Worm (Caenorhabditis elegans) whole organism, midembryonic: ENCODE measurements around the gene clec-260.
"Not testable (repeated sequence)": the region's sequence is repeated elsewhere in the genome, so short reads cannot be mapped to it uniquely, and the experiment has no call there.

Experiments
- T22C8.4 ChIP-seq: fragments of 200-800 bp; sonication (Bioruptor generic); IDR thresholded peaks from 2 replicates; pipeline ENCODE4 v1.3.6; 2022; ENCODE audit warnings: missing genetic modification characterization, missing compliant biosample characterization
- cog-1 ChIP-seq: sonication (generic microtip); optimal IDR thresholded peaks from 2 replicates; lab custom pipeline; 2016; ENCODE audit warnings: missing genetic modification characterization, missing compliant biosample characterization
- flt-1 ChIP-seq: fragments of 200-800 bp; sonication (Bioruptor generic); IDR thresholded peaks from 2 replicates; pipeline ENCODE4 v1.3.6; 2022; ENCODE audit warnings: missing genetic modification characterization, missing compliant biosample characterization
- klf-2 ChIP-seq: fragments of 200-800 bp; sonication (Bioruptor generic); conservative IDR thresholded peaks from 2 replicates; pipeline ENCODE4 v1.3.6; 2022; ENCODE audit warnings: missing genetic modification reagents, missing genetic modification characterization, missing compliant biosample characterization
- med-1 ChIP-seq: sonication (generic microtip); optimal IDR thresholded peaks from 2 replicates; lab custom pipeline; 2017; ENCODE audit warnings: missing genetic modification characterization, mild to moderate bottlenecking, missing compliant biosample characterization, antibody characterized with exemption, missing genetic modification reagents; ENCODE audit not compliant: insufficient read depth
- ref-1 ChIP-seq: fragments of 200-800 bp; sonication (Bioruptor generic); conservative IDR thresholded peaks from 2 replicates; pipeline ENCODE4 v1.3.6; 2022; ENCODE audit warnings: missing genetic modification reagents, missing genetic modification characterization, missing compliant biosample characterization
- tab-1 ChIP-seq: fragments of 200-800 bp; sonication (Bioruptor generic); IDR thresholded peaks from 2 replicates; pipeline ENCODE4 v1.3.6; 2022; ENCODE audit warnings: missing genetic modification characterization, missing compliant biosample characterization
- ztf-23 ChIP-seq: fragments of 200-800 bp; sonication (Bioruptor generic); IDR thresholded peaks from 2 replicates; pipeline ENCODE4 v1.3.6; 2022; ENCODE audit warnings: missing genetic modification reagents, missing genetic modification characterization, missing compliant biosample characterization
- ztf-29 ChIP-seq: fragments of 200-800 bp; sonication (Bioruptor generic); IDR thresholded peaks from 2 replicates; pipeline ENCODE4 v1.3.6; 2022; ENCODE audit warnings: missing genetic modification reagents, missing genetic modification characterization, missing compliant biosample characterization

Gene clec-260

DNA sequence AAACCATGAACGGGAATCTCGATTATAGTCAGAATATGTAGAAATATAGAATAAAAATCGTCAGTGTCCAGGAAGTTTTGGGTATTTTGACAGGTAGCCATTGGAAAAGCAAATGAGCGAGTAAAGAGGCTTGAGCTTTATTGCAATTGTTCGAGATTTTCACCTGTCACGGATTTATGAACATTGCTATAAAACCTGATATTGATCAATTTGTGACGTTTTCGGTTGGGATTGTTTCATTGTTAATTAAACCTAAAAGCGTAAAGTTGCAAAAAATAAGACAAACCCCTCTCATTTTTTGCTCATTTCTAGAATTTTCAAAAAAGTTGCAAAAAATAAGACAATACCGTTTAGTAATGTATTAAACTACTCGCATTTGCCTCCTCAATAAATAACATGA lies 7.9 kb downstream of the clec-260 start, which contains the start of gene srh-183:
Gene srh-183, minus strand, starts transcription at position 101 of the 400 bp plus-strand sequence.
- TF ChIP-seq T22C8.4 (GFP tag; lab: Robert Waterston, UW) (no peak), klf-2 (GFP tag; lab: Robert Waterston, UW) (no peak), tab-1 (GFP tag; lab: Robert Waterston, UW) (no peak), ztf-29 (GFP tag; lab: Robert Waterston, UW) (no peak), flt-1 (GFP tag; lab: Robert Waterston, UW) (no peak), ztf-23 (GFP tag; lab: Robert Waterston, UW) (no peak), med-1 (GFP tag; lab: Kevin White, UChicago) (no peak), cog-1 (tag; lab: Kevin White, UChicago) (no peak), ref-1 (GFP tag; lab: Robert Waterston, UW) (no peak)

DNA sequence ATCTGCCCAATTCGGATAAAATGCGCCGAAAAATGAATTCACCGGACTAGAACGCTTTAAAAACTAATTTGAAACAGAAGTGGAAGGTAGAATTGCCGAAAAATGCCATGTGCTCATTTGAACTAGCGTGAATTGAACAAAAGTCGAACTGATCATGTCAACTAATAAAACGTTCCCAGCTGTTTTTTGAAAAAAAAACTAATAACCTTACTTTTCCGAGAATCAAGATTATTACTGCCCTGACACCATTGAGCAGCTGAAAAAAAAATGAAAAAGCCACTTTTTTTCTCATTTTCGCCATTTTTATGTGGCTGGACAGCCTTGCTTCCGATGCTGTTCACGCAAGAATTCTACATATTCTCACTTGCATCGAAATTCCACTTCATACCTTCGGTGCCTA lies 13.1 kb downstream of the clec-260 start, which contains the start of gene srh-173:
Gene srh-173, plus strand, starts transcription at position 301 of the 400 bp plus-strand sequence.
- TF ChIP-seq T22C8.4 (GFP tag; lab: Robert Waterston, UW) (no peak), flt-1 (GFP tag; lab: Robert Waterston, UW) (no peak), cog-1 (tag; lab: Kevin White, UChicago) (no peak), ref-1 (GFP tag; lab: Robert Waterston, UW) (no peak), ztf-23 (GFP tag; lab: Robert Waterston, UW) (no peak), klf-2 (GFP tag; lab: Robert Waterston, UW) (no peak), ztf-29 (GFP tag; lab: Robert Waterston, UW) (no peak), tab-1 (GFP tag; lab: Robert Waterston, UW) (no peak), med-1 (GFP tag; lab: Kevin White, UChicago) (no peak)

DNA sequence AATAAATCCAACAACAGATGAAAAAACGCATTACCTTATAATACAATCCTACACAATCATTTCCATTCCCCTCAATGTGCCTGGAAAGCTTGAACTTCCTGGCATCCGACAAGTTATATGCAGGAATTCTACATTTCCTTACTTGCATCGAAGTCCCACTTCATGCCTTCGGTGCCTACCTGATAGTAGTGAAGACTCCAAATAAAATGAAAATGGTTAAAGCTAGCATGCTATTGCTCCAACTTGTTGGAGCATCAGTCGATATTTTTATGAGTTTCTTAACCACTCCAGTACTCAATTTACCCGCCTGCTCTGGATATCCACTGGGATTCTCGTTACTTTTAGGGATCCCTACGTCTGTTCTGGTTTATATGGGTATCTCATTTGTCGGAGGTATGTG lies 20.5 kb downstream of the clec-260 start, which contains the start of gene srh-171:
Gene srh-171, plus strand, starts transcription at position 75 of the 400 bp plus-strand sequence.
- TF ChIP-seq tab-1 (GFP tag; lab: Robert Waterston, UW) (no peak), cog-1 (tag; lab: Kevin White, UChicago) (no peak), ztf-29 (GFP tag; lab: Robert Waterston, UW) (no peak), T22C8.4 (GFP tag; lab: Robert Waterston, UW) (no peak), ref-1 (GFP tag; lab: Robert Waterston, UW) (no peak), ztf-23 (GFP tag; lab: Robert Waterston, UW) (no peak), flt-1 (GFP tag; lab: Robert Waterston, UW) (no peak), klf-2 (GFP tag; lab: Robert Waterston, UW) (no peak), med-1 (GFP tag; lab: Kevin White, UChicago) (no peak)

DNA sequence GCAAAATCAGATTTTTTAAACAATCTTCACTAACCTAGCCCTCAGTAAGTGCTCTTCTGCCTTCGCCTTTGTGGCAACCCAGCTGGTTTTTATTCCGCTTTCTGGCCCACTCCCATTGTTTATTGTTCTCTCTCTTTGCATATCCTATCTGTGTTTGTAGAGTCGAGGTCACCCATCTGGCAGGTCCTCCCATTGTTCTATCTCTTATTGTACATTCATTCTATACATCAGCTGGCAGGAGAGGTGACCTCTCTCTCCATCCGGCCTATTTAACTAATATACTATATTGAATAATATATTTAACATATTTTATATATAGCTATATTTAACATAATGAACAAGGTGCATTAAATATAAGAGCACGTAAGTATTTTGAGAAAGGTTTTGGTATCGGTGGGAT lies 24.1 kb downstream of the clec-260 start:
- TF ChIP-seq ztf-29 (GFP tag; lab: Robert Waterston, UW) (no peak), klf-2 (GFP tag; lab: Robert Waterston, UW) (no peak), T22C8.4 (GFP tag; lab: Robert Waterston, UW) (no peak), ztf-23 (GFP tag; lab: Robert Waterston, UW) (no peak), med-1 (GFP tag; lab: Kevin White, UChicago) (no peak), tab-1 (GFP tag; lab: Robert Waterston, UW) (no peak), ref-1 (GFP tag; lab: Robert Waterston, UW) (no peak), cog-1 (tag; lab: Kevin White, UChicago) (no peak), flt-1 (GFP tag; lab: Robert Waterston, UW) (no peak)

ce11 chrV:19958744-19959143 lies 27.4 kb downstream of the clec-260 start, which contains the start of gene srh-172:
srh-172 (plus strand) TSS chrV:19959044.
- no peak for TF ChIP-seq flt-1 (GFP tag; lab: Robert Waterston, UW)
- no peak for TF ChIP-seq med-1 (GFP tag; lab: Kevin White, UChicago)
- no peak for TF ChIP-seq klf-2 (GFP tag; lab: Robert Waterston, UW)
- no peak for TF ChIP-seq T22C8.4 (GFP tag; lab: Robert Waterston, UW)
- no peak for TF ChIP-seq cog-1 (tag; lab: Kevin White, UChicago)
- no peak for TF ChIP-seq ztf-23 (GFP tag; lab: Robert Waterston, UW)
- no peak for TF ChIP-seq ztf-29 (GFP tag; lab: Robert Waterston, UW)
- no peak for TF ChIP-seq tab-1 (GFP tag; lab: Robert Waterston, UW)
- TF ChIP-seq ref-1 (GFP tag; lab: Robert Waterston, UW): no peak

DNA sequence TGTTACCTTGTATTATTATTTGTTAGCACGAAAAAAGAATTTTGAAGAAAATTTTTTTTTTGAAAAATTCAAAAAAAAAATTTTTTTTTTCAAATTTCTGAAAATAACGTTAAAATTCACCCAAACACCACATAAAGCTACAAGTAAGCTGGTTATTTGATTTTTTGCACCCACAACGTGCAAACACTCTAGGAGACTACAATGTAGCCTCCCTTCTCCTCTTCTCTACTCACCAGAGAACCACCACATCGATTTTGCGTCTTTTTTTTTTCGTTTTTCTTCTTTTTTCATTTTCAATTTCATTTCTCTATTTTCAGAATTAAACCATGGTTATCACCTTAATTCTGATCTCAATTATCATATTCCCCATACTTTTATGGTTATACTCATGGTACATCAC lies 30.9 kb downstream of the clec-260 start, which contains the start of gene abhd-3.1:
Gene abhd-3.1, plus strand, starts transcription at position 318 of the 400 bp plus-strand sequence.
- no peak for TF ChIP-seq tab-1 (GFP tag; lab: Robert Waterston, UW)
- TF ChIP-seq ztf-29 (GFP tag; lab: Robert Waterston, UW): no peak
- TF ChIP-seq ref-1 (GFP tag; lab: Robert Waterston, UW): no peak

- TF ChIP-seq flt-1 (GFP tag; lab: Robert Waterston, UW) (no peak), med-1 (GFP tag; lab: Kevin White, UChicago) (no peak), klf-2 (GFP tag; lab: Robert Waterston, UW) (no peak), T22C8.4 (GFP tag; lab: Robert Waterston, UW) (no peak)
These were observed 31.6 kb downstream of the clec-260 start for ce11 chrV:19954491-19954890.

ce11 chrV:19949721-19950120 lies 36.4 kb downstream of the clec-260 start, which contains the start of gene Y60A3A.8:
Y60A3A.8 (plus strand) TSS chrV:19949978.
- TF ChIP-seq klf-2 (GFP tag; lab: Robert Waterston, UW); med-1 (GFP tag; lab: Kevin White, UChicago); tab-1 (GFP tag; lab: Robert Waterston, UW): not testable (repeated sequence)

- not testable (repeated sequence) for TF ChIP-seq ref-1, ztf-29, flt-1 (GFP tag; lab: Robert Waterston, UW)
These were observed 37.1 kb downstream of the clec-260 start, which contains the start of gene tmed-4 for ce11 chrV:19948993-19949392. tmed-4 (minus strand) TSS chrV:19949093.
